Worm (Caenorhabditis elegans) whole organism, midembryonic: Measurements from ENCODE around the gene lin-7.

ENCODE experiments used
- T22C8.4 ChIP-seq: fragments of 200-800 bp; sonication (Bioruptor generic); IDR thresholded peaks from 2 replicates; pipeline ENCODE4 v1.3.6; 2022; ENCODE audit warnings: missing genetic modification characterization, missing compliant biosample characterization
- flt-1 ChIP-seq: fragments of 200-800 bp; sonication (Bioruptor generic); IDR thresholded peaks from 2 replicates; pipeline ENCODE4 v1.3.6; 2022; ENCODE audit warnings: missing genetic modification characterization, missing compliant biosample characterization
- klf-2 ChIP-seq: fragments of 200-800 bp; sonication (Bioruptor generic); conservative IDR thresholded peaks from 2 replicates; pipeline ENCODE4 v1.3.6; 2022; ENCODE audit warnings: missing genetic modification reagents, missing genetic modification characterization, missing compliant biosample characterization
- med-1 ChIP-seq: sonication (generic microtip); optimal IDR thresholded peaks from 2 replicates; lab custom pipeline; 2017; ENCODE audit warnings: missing genetic modification characterization, mild to moderate bottlenecking, missing compliant biosample characterization, antibody characterized with exemption, missing genetic modification reagents; ENCODE audit not compliant: insufficient read depth
- ref-1 ChIP-seq: fragments of 200-800 bp; sonication (Bioruptor generic); conservative IDR thresholded peaks from 2 replicates; pipeline ENCODE4 v1.3.6; 2022; ENCODE audit warnings: missing genetic modification reagents, missing genetic modification characterization, missing compliant biosample characterization
- tab-1 ChIP-seq: fragments of 200-800 bp; sonication (Bioruptor generic); IDR thresholded peaks from 2 replicates; pipeline ENCODE4 v1.3.6; 2022; ENCODE audit warnings: missing genetic modification characterization, missing compliant biosample characterization
- ztf-23 ChIP-seq: fragments of 200-800 bp; sonication (Bioruptor generic); IDR thresholded peaks from 2 replicates; pipeline ENCODE4 v1.3.6; 2022; ENCODE audit warnings: missing genetic modification reagents, missing genetic modification characterization, missing compliant biosample characterization
- ztf-29 ChIP-seq: fragments of 200-800 bp; sonication (Bioruptor generic); IDR thresholded peaks from 2 replicates; pipeline ENCODE4 v1.3.6; 2022; ENCODE audit warnings: missing genetic modification reagents, missing genetic modification characterization, missing compliant biosample characterization

ce11 chrII:14296320-14296719 lies 52.9 kb downstream of the lin-7 start:
- TF ChIP-seq ztf-29 (no peak), ztf-23 (no peak), klf-2 (GFP tag; lab: Robert Waterston, UW) (no peak), flt-1 (GFP tag; lab: Robert Waterston, UW) (no peak), ref-1 (GFP tag; lab: Robert Waterston, UW) (no peak), T22C8.4 (no peak), med-1 (no peak), tab-1 (no peak)
